Worm (Caenorhabditis elegans): ENCODE measurements around the gene C11H1.9.

The C11H1.9 gene

DNA sequence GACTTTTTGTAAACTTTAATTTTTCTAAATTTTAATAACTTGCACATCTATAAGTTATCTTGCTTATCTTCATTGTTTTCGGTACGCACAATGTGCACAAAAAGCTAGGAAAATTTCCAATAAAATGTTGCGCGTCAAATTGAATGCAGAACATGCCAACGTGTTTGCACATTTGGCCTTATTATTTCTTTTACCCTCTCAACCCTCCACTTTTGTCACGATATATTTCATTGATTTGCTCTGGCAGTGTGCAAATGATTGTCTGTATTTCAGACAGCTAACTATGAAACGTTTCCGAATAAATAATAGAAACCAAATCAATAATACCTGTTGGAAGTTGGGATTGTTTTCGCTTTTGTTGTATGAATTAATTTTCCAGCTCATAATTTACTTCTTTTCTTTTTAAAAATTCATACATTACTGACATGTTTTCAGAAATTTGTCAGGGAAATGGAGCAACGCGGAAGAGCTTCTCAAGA is 29.5 kb upstream of the C11H1.9 start, which contains the start of gene wdr-5.2 (continued):
- TF ChIP-seq ceh-44 (GFP tag; IDR thresholded peaks at IDR 0.05) (no peak), nhr-111 (GFP tag; optimal IDR thresholded peaks at IDR 0.05) (no peak), gei-8 (GFP tag; optimal IDR thresholded peaks at IDR 0.05) (no peak), mdt-29 (GFP tag; IDR thresholded peaks at IDR 0.05) (no peak), arid-1 (GFP tag; conservative IDR thresholded peaks at IDR 0.05) (no peak), ztf-7 (tag; optimal IDR thresholded peaks at IDR 0.05) (no peak), mep-1 (tag; optimal IDR thresholded peaks at IDR 0.05) (peak; percentile 54), hlh-11 (tag; optimal IDR thresholded peaks at IDR 0.05) (no peak), aha-1 (tag) (peak; percentile 8)

DNA sequence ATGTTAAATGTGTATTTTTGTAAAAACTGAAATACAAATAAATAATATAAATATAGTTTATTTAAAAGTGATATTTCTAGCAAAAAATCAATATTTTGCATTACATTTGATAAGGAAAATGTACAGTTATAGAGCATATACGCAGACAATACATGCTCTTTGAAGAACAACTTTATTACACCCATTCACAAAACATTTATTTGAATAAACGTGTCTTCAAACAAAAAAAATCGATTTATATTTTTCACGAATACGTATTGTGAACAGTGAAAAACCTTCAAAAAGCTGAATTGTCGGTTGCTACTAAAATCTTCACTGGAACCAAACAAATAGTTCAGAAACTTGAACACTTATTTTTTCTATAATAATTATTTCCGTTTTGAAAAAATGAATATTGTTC is 27.4 kb upstream of the C11H1.9 start, which contains the start of gene K04G11.3:
K04G11.3 (minus strand) TSS at position 101 of the 400 bp plus-strand sequence.
- TF ChIP-seq T26A8.4 (GFP tag; IDR thresholded peaks at IDR 0.05) (no peak), set-16 (GFP tag; IDR thresholded peaks at IDR 0.05) (no peak), daf-8 (GFP tag; IDR thresholded peaks at IDR 0.05) (no peak), vab-7 (GFP tag; IDR thresholded peaks at IDR 0.05) (no peak), ztf-7 (tag; optimal IDR thresholded peaks at IDR 0.05) (no peak), ceh-82 (tag; optimal IDR thresholded peaks at IDR 0.05) (no peak), zip-2 (tag; optimal IDR thresholded peaks at IDR 0.05) (no peak), aha-1 (tag) (no peak), sdz-12 (GFP tag; optimal IDR thresholded peaks at IDR 0.05) (no peak), mxl-3 (GFP tag; optimal IDR thresholded peaks at IDR 0.05) (no peak), Y75B8A.6 (GFP tag; IDR thresholded peaks at IDR 0.05) (no peak), dmd-6 (GFP tag; IDR thresholded peaks at IDR 0.05) (no peak), dmd-8 (GFP tag; IDR thresholded peaks at IDR 0.05) (no peak), unc-39 (tag; optimal IDR thresholded peaks at IDR 0.05) (no peak), dpl-1 (GFP tag; optimal IDR thresholded peaks at IDR 0.05) (no peak), Y48G9A.11 (GFP tag; IDR thresholded peaks at IDR 0.05) (no peak), lin-38 (GFP tag; IDR thresholded peaks at IDR 0.05) (no peak), F44E2.7 (GFP tag; IDR thresholded peaks at IDR 0.05) (no peak), pqm-1 (tag; optimal IDR thresholded peaks at IDR 0.05) (no peak), zip-11 (GFP tag; IDR thresholded peaks at IDR 0.05) (no peak)

DNA sequence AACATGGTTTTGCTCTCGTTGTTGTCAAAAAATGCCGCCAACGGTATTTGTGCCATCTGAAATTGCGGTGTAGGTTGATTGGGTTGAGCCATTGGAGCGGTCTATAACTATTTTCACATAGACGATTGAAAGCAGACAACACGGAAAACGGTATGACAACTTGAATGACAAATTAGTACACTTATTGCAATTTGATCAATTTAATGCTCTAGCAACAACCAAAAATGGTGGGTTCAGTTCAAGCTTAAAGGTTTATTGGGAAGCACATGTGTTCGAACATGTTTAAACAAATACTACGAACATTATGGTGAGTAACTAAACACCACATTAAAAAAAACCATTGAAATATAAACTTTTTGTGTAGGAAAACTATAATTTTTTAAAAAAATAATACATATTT is 20.2 kb upstream of the C11H1.9 start, which contains the start of gene sel-7:
sel-7 (minus strand) TSS at position 101 of the 400 bp plus-strand sequence.
- TF ChIP-seq arid-1 (GFP tag; conservative IDR thresholded peaks at IDR 0.05): no peak
- TF ChIP-seq ceh-20 (GFP tag; IDR thresholded peaks at IDR 0.05): no peak
- TF ChIP-seq zfp-3 (GFP tag; conservative IDR thresholded peaks at IDR 0.05): no peak
- TF ChIP-seq skn-1 (tag; optimal IDR thresholded peaks at IDR 0.05): no peak
- TF ChIP-seq zip-2 (tag; optimal IDR thresholded peaks at IDR 0.05): no peak
- no peak for TF ChIP-seq dpl-1 (GFP tag; optimal IDR thresholded peaks at IDR 0.05)
- TF ChIP-seq ztf-7 (tag; optimal IDR thresholded peaks at IDR 0.05): no peak
- no peak for TF ChIP-seq lim-7 (GFP tag; IDR thresholded peaks at IDR 0.05)
- TF ChIP-seq mdt-29 (GFP tag; IDR thresholded peaks at IDR 0.05): no peak
- no peak for TF ChIP-seq nhr-77 (tag; optimal IDR thresholded peaks at IDR 0.05)
- TF ChIP-seq tra-1 (GFP tag; IDR thresholded peaks at IDR 0.05): no peak
- no peak for TF ChIP-seq nhr-28 (tag; optimal IDR thresholded peaks at IDR 0.05)
- TF ChIP-seq D1046.2 (GFP tag; IDR thresholded peaks at IDR 0.05): no peak
- no peak for TF ChIP-seq gei-8 (GFP tag; optimal IDR thresholded peaks at IDR 0.05)
- no peak for TF ChIP-seq mdl-1 (tag; optimal IDR thresholded peaks at IDR 0.05)
- no peak for TF ChIP-seq nhr-102 (tag; optimal IDR thresholded peaks at IDR 0.05)

ce11 chrX:14339723-14340122 is 19.5 kb upstream of the C11H1.9 start:
- TF ChIP-seq unc-130 (GFP tag; optimal IDR thresholded peaks at IDR 0.05): no peak
- TF ChIP-seq unc-62 (GFP tag; optimal IDR thresholded peaks at IDR 0.05 in 1 of 2): peak in 1 of 2 experiments; percentile 54
- no peak for TF ChIP-seq unc-62 (tag; optimal IDR thresholded peaks at IDR 0.05)
